Fruit fly (Drosophila melanogaster): ENCODE measurements around the gene pzg.

- TF ChIP-seq CTCF (optimal IDR thresholded peaks at IDR 0.05) (no peak), CG8478 (optimal IDR thresholded peaks at IDR 0.05) (no peak)
These were observed 5.2 kb downstream of the pzg start for dm6 chr3L:21291055-21291454.

Measured in S2 (cell line).